Worm (Caenorhabditis elegans) whole organism, young adult: Measurements from ENCODE around the gene evl-20.

Experiments
- ama-1 ChIP-seq, 3 experiments: fragments of 150-350 bp in 1 of 3; sonication (generic microtip) in 2 of 3; optimal IDR thresholded peaks; 2 replicates each; lab custom pipeline; 2014 to 2018; ENCODE audit warnings: missing biosample characterization in 2 of 3, missing genetic modification characterization in 2 of 3, missing genetic modification reagents in 2 of 3
- ztf-22 ChIP-seq: fragments of 200-800 bp; sonication (Bioruptor generic); optimal IDR thresholded peaks from 2 replicates; lab custom pipeline; 2018; ENCODE audit warnings: mild to moderate bottlenecking, missing genetic modification characterization, moderate library complexity, missing compliant biosample characterization

ce11 chrII:8412061-8412721, 31.9 kb upstream of the evl-20 start, which contains the start of gene efl-3:
- TF ChIP-seq ztf-22 (GFP tag; lab: Kevin White, UChicago): no peak
- no peak for TF ChIP-seq ama-1 (optimal IDR thresholded peaks at IDR 0.05; lab: Kevin White, UChicago)
- TF ChIP-seq ama-1 (GFP tag; optimal IDR thresholded peaks at IDR 0.05; lab: Kevin White, UChicago): no peak
